Fruit fly (Drosophila melanogaster): Measurements from ENCODE around the gene chm.

Gene chm

DNA sequence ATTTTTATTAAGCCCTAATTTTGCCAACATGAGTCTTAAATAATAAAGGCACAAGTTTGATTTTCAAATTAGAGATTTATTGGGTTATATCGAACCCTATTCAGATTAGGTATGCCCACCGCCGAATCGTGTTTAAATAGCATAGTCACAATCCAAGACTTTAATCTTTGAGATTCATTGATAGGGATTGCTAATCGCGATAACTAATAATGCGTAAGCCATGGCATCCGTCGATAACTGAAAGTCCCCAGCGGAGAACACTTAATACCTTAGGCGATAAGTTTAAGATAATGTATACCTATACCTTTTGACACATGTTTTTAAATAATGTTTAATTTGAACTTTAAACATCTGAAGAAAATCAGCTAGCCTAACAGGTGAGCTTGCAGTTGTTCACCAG lies 23.3 kb downstream of the chm start:
- TF ChIP-seq GATAd (GFP tag; optimal IDR thresholded peaks at IDR 0.05) (no peak), OdsH (GFP tag; optimal IDR thresholded peaks at IDR 0.05) (no peak), Hnf4 (GFP tag; optimal IDR thresholded peaks at IDR 0.05) (no peak), sage (GFP tag; optimal IDR thresholded peaks at IDR 0.05) (no peak)

DNA sequence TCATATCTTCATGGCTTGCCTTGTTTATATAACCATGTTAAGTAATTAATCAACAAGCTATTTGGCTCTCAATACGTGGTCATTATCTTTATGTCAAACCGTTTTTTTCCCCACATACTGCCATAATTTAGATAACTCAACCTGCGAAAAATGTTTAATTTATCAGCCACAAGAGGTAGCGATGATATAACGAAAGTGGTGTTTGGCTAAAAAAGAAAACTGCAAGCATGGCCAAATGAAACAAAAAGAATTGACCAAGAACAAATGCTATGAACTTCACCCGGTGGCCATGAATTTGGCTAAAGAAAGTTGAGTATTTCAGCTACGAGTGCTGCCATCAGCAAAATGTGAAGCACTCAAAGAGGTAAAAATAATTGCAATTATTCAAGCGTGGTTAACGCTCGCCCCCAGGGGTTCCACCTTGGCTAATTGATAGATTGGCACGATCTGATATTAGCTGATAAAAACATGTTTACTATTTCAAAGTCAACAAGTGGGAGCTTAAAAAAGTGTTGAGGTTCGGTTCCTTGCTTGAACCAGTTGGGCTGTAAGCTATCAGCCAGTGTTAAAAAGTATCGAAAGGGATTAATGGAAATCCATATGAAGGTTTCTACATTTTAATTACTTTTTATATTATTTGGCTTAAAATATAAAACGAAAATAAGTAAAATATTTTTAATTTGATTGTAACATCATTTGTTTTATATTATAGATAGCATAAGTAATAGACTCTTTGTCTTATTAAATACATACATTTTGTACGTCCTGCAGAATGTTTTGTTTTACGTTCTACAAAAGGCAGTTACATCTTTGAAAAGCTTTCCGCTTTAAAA lies 24.5 kb downstream of the chm start:
- TF ChIP-seq rgr (GFP tag; optimal IDR thresholded peaks at IDR 0.05) = peak; percentile 50
- TF ChIP-seq ey (GFP tag; optimal IDR thresholded peaks at IDR 0.05) = peak; percentile 21
- TF ChIP-seq dl (GFP tag; optimal IDR thresholded peaks at IDR 0.05; ENCODE audit: insufficient read depth in 1 of 2, partially characterized antibody in 2 of 2) = no peak
- peak; percentile 96 for TF ChIP-seq Hr83 (GFP tag; optimal IDR thresholded peaks at IDR 0.05; ENCODE audit: poor library complexity, severe bottlenecking)
- TF ChIP-seq tai (GFP tag; optimal IDR thresholded peaks at IDR 0.05) = peak; percentile 47
- no peak for TF ChIP-seq N (GFP tag; optimal IDR thresholded peaks at IDR 0.05)
- peak; percentile 40 for TF ChIP-seq OdsH (GFP tag; optimal IDR thresholded peaks at IDR 0.05)
- peak; percentile 24 for TF ChIP-seq br (GFP tag; optimal IDR thresholded peaks at IDR 0.05)
- peak; percentile 51 for TF ChIP-seq brk (GFP tag; optimal IDR thresholded peaks at IDR 0.05)
- TF ChIP-seq usp (GFP tag; optimal IDR thresholded peaks at IDR 0.05) = no peak
- TF ChIP-seq Myc (optimal IDR thresholded peaks at IDR 0.05) = no peak
- no peak for TF ChIP-seq Abd-B (GFP tag; optimal IDR thresholded peaks at IDR 0.05)
- peak; percentile 62 for TF ChIP-seq Hnf4 (GFP tag; optimal IDR thresholded peaks at IDR 0.05)
- TF ChIP-seq GATAd (GFP tag; optimal IDR thresholded peaks at IDR 0.05) = no peak
- peak; percentile 37 for TF ChIP-seq CG9705 (GFP tag; optimal IDR thresholded peaks at IDR 0.05)
- no peak for TF ChIP-seq woc (GFP tag; optimal IDR thresholded peaks at IDR 0.05)
- TF ChIP-seq HLH106 (tag; optimal IDR thresholded peaks at IDR 0.05) = peak; percentile 39
- peak; percentile 37 for TF ChIP-seq fru (GFP tag; optimal IDR thresholded peaks at IDR 0.05)
- peak; percentile 35 for TF ChIP-seq psq (GFP tag; optimal IDR thresholded peaks at IDR 0.05)
- peak; percentile 11 for TF ChIP-seq dsf (GFP tag; optimal IDR thresholded peaks at IDR 0.05; ENCODE audit: borderline replicate concordance)
- peak; percentile 74 for TF ChIP-seq sv (GFP tag; optimal IDR thresholded peaks at IDR 0.05)
- TF ChIP-seq pan (optimal IDR thresholded peaks at IDR 0.05) = no peak
- no peak for TF ChIP-seq CG32264 (GFP tag; optimal IDR thresholded peaks at IDR 0.05)
- TF ChIP-seq h (GFP tag; optimal IDR thresholded peaks at IDR 0.05) = peak; percentile 49
- TF ChIP-seq dmrt93B (GFP tag; optimal IDR thresholded peaks at IDR 0.05) = peak; percentile 39
- peak; percentile 44 for TF ChIP-seq jim (GFP tag; optimal IDR thresholded peaks at IDR 0.05)
- TF ChIP-seq foxo (GFP tag; optimal IDR thresholded peaks at IDR 0.05) = peak in 1 of 2 experiments; percentile 49

DNA sequence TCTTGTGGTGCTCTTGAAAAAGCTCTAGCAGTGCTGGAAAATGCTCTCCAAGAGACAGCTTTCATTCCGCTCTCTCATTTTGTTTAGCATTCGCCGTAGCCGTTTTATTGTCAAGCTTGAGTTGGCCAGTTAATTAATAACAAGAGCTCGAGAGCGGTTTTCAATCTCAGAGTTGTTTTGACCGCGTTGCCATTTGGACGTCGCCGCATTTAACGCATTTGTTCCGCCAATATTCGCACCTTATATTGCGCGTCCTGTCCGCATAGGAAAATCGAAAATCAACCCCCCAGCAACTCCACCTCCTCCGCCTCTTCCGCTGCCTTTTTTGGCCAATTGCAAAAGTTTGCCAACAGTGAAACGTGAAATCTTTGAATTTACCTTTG lies 25.1 kb downstream of the chm start, which contains the start of gene CG5973:
Gene CG5973 (plus strand): TSS at position 168 of the 383 bp plus-strand sequence.
- TF ChIP-seq Dif (GFP tag; optimal IDR thresholded peaks at IDR 0.05; ENCODE audit: partially characterized antibody) (peak; percentile 49), Mio (GFP tag; optimal IDR thresholded peaks at IDR 0.05) (no peak), Vsx2 (GFP tag; optimal IDR thresholded peaks at IDR 0.05; ENCODE audit: partially characterized antibody) (peak; percentile 22), usp (GFP tag; optimal IDR thresholded peaks at IDR 0.05) (no peak), dmrt93B (GFP tag; optimal IDR thresholded peaks at IDR 0.05) (no peak), OdsH (GFP tag; optimal IDR thresholded peaks at IDR 0.05) (no peak), dl (GFP tag; optimal IDR thresholded peaks at IDR 0.05; ENCODE audit: insufficient read depth in 1 of 2, partially characterized antibody in 2 of 2) (peak in 1 of 2 experiments; percentile 16)

DNA sequence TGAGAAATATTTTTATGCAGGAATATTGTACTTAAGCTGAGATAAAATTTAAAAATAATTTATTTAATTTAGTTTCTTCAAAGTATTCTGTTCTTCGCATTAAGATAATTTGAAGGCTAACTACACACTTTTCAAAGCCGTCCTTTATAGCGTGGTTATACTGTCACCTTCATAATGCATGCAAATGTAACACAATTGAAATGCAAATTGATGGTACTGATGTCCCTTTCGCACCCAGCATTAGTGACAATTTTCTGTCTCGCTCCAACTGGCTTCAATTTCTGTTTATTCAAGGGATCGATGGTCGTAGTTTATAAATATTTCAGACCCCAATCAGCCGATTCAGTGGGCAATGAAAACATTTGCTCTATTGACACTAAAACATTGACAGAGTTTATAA lies 26.3 kb downstream of the chm start:
- no peak for TF ChIP-seq dmrt93B (GFP tag; optimal IDR thresholded peaks at IDR 0.05)

DNA sequence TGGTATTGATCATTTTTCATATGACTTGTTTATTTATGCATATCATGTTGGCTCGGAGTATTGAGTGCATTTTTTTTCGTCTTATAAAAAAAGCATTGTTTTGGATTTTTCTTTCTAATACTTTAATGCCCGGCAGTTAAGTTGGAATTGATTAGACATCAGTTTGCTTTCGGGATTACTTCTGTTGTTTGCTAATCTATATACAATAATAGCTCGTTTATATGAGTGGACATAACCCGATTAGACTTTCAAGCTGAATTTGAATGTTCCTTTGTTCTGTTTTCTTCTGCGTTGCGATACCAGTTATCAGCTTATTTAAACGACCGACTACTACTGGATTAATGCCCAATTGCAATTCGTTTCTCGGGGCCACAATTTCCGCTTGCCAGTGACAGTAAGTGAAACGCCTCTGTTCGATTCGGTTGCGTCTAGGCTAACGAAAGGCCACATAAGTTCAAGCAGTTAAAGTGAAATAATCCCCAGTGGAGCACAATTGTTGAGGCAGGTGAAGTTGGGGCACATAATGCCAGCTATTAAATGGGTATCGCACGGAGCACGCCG lies 28.3 kb downstream of the chm start:
- TF ChIP-seq rgr (GFP tag; optimal IDR thresholded peaks at IDR 0.05) (no peak), Mio (GFP tag; optimal IDR thresholded peaks at IDR 0.05) (no peak), usp (GFP tag; optimal IDR thresholded peaks at IDR 0.05) (no peak), fru (GFP tag; optimal IDR thresholded peaks at IDR 0.05) (no peak), Sp1 (GFP tag; optimal IDR thresholded peaks at IDR 0.05) (no peak), dmrt93B (GFP tag; optimal IDR thresholded peaks at IDR 0.05) (no peak), Abd-B (GFP tag; optimal IDR thresholded peaks at IDR 0.05) (no peak), psq (GFP tag; optimal IDR thresholded peaks at IDR 0.05) (no peak), lola (GFP tag; optimal IDR thresholded peaks at IDR 0.05) (no peak), CrebA (GFP tag; optimal IDR thresholded peaks at IDR 0.05; ENCODE audit: borderline replicate concordance) (no peak), brk (GFP tag; optimal IDR thresholded peaks at IDR 0.05) (no peak), N (GFP tag; optimal IDR thresholded peaks at IDR 0.05) (no peak), foxo (GFP tag; optimal IDR thresholded peaks at IDR 0.05) (no peak)

Measured in whole organism, wandering third instar larva.